Worm (Caenorhabditis elegans) whole organism, late embryonic: ENCODE measurements around the gene R07E5.4.

ENCODE experiments used
- C38D4.7 ChIP-seq: fragments of 200-800 bp; sonication (Bioruptor generic); optimal IDR thresholded peaks from 2 replicates; lab custom pipeline; 2018; ENCODE audit warnings: mild to moderate bottlenecking, missing genetic modification characterization, moderate library complexity, missing compliant biosample characterization
- K02D7.2 ChIP-seq: sonication (generic microtip); optimal IDR thresholded peaks from 2 replicates; lab custom pipeline; 2017; ENCODE audit warnings: mild to moderate bottlenecking, missing genetic modification characterization, missing compliant biosample characterization
- K09A11.1 ChIP-seq: sonication (generic microtip); optimal IDR thresholded peaks from 2 replicates; lab custom pipeline; 2017; ENCODE audit warnings: antibody characterized with exemption, mild to moderate bottlenecking, missing genetic modification characterization, missing compliant biosample characterization; ENCODE audit not compliant: insufficient read depth
- T23F11.4 ChIP-seq: fragments of 200-800 bp; sonication (Bioruptor generic); optimal IDR thresholded peaks from 2 replicates; lab custom pipeline; 2018; ENCODE audit warnings: mild to moderate bottlenecking, missing genetic modification characterization, missing compliant biosample characterization
- Y22D7AL.16 ChIP-seq: sonication (generic microtip); optimal IDR thresholded peaks from 2 replicates; lab custom pipeline; 2016; ENCODE audit warnings: missing genetic modification characterization, missing compliant biosample characterization
- ceh-14 ChIP-seq: sonication (generic microtip); optimal IDR thresholded peaks from 2 replicates; lab custom pipeline; 2016; ENCODE audit warnings: missing genotype, missing genetic modification characterization, missing compliant biosample characterization
- ceh-19 ChIP-seq: fragments of 200-800 bp; sonication (Bioruptor generic); optimal IDR thresholded peaks from 2 replicates; lab custom pipeline; 2018; ENCODE audit warnings: mild to moderate bottlenecking, missing genetic modification characterization, missing compliant biosample characterization
- ceh-22 ChIP-seq: sonication (generic microtip); optimal IDR thresholded peaks from 2 replicates; lab custom pipeline; 2017; ENCODE audit warnings: missing biosample characterization, missing genetic modification characterization
- ceh-48 ChIP-seq: sonication (generic microtip); optimal IDR thresholded peaks from 2 replicates; lab custom pipeline; 2016; ENCODE audit warnings: missing genetic modification characterization, inconsistent platforms, missing compliant biosample characterization
- dmd-4 ChIP-seq: sonication (generic microtip); optimal IDR thresholded peaks from 2 replicates; lab custom pipeline; 2016; ENCODE audit warnings: borderline replicate concordance, missing genetic modification characterization, missing compliant biosample characterization
- dve-1 ChIP-seq: sonication (generic microtip); optimal IDR thresholded peaks from 2 replicates; lab custom pipeline; 2017; ENCODE audit warnings: antibody characterized with exemption, mild to moderate bottlenecking, missing genetic modification characterization, missing compliant biosample characterization
- elt-2 ChIP-seq: sonication (generic microtip); optimal IDR thresholded peaks from 2 replicates; lab custom pipeline; 2016; ENCODE audit warnings: missing genetic modification reagents, missing genetic modification characterization, missing compliant biosample characterization
- ets-4 ChIP-seq: sonication (generic microtip); optimal IDR thresholded peaks from 2 replicates; lab custom pipeline; 2016; ENCODE audit warnings: missing genetic modification characterization, missing compliant biosample characterization
- eyg-1 ChIP-seq: sonication (generic microtip); optimal IDR thresholded peaks from 2 replicates; lab custom pipeline; 2016; ENCODE audit warnings: missing genotype, missing genetic modification characterization, missing compliant biosample characterization
- fax-1 ChIP-seq: sonication (generic microtip); optimal IDR thresholded peaks from 2 replicates; lab custom pipeline; 2016; ENCODE audit warnings: missing genotype, missing genetic modification characterization, missing compliant biosample characterization
- hlh-13 ChIP-seq: fragments of 200-800 bp; sonication (Bioruptor generic); optimal IDR thresholded peaks from 2 replicates; lab custom pipeline; 2018; ENCODE audit warnings: mild to moderate bottlenecking, missing genetic modification characterization, missing compliant biosample characterization
- hlh-30 ChIP-seq: sonication (generic microtip); optimal IDR thresholded peaks from 2 replicates; lab custom pipeline; 2017; ENCODE audit warnings: antibody characterized with exemption, missing genetic modification characterization, missing compliant biosample characterization; ENCODE audit not compliant: insufficient read depth
- hlh-6 ChIP-seq: sonication (generic microtip); optimal IDR thresholded peaks from 2 replicates; lab custom pipeline; 2016; ENCODE audit warnings: missing genotype, missing genetic modification characterization, missing compliant biosample characterization
- lim-6 ChIP-seq: sonication (generic microtip); optimal IDR thresholded peaks from 2 replicates; lab custom pipeline; 2016; ENCODE audit warnings: missing genetic modification characterization, missing compliant biosample characterization
- lin-11 ChIP-seq: fragments of 200-800 bp; sonication (Bioruptor generic); optimal IDR thresholded peaks from 2 replicates; lab custom pipeline; 2018; ENCODE audit warnings: mild to moderate bottlenecking, missing genetic modification characterization, missing compliant biosample characterization
- mec-3 ChIP-seq: sonication (generic microtip); optimal IDR thresholded peaks from 2 replicates; lab custom pipeline; 2016; ENCODE audit warnings: borderline replicate concordance, missing genetic modification characterization, missing compliant biosample characterization
- nfya-1 ChIP-seq: sonication (generic microtip); optimal IDR thresholded peaks from 2 replicates; lab custom pipeline; 2017; ENCODE audit warnings: missing genetic modification characterization, mild to moderate bottlenecking, missing compliant biosample characterization, antibody characterized with exemption, moderate library complexity
- nhr-11 ChIP-seq: fragments of 150-350 bp; optimal IDR thresholded peaks from 2 replicates; lab custom pipeline; 2014; ENCODE audit warnings: missing biosample characterization, missing genetic modification characterization
- nhr-232 ChIP-seq: sonication (generic microtip); optimal IDR thresholded peaks from 2 replicates; lab custom pipeline; 2016; ENCODE audit warnings: missing genetic modification characterization, missing compliant biosample characterization
- npax-4 ChIP-seq: sonication (generic microtip); optimal IDR thresholded peaks from 2 replicates; lab custom pipeline; 2016; ENCODE audit warnings: missing genetic modification characterization, missing compliant biosample characterization
- odd-2 ChIP-seq: sonication (generic microtip); optimal IDR thresholded peaks from 2 replicates; lab custom pipeline; 2017; ENCODE audit warnings: antibody characterized with exemption, mild to moderate bottlenecking, missing genetic modification characterization, missing compliant biosample characterization
- pag-3 ChIP-seq: sonication (generic microtip); optimal IDR thresholded peaks from 2 replicates; lab custom pipeline; 2016; ENCODE audit warnings: missing compliant biosample characterization, missing genetic modification characterization, borderline replicate concordance
- pax-1 ChIP-seq: fragments of 150-350 bp; optimal IDR thresholded peaks from 2 replicates; lab custom pipeline; 2014; ENCODE audit warnings: missing biosample characterization, missing genetic modification characterization
- pha-2 ChIP-seq: sonication (generic microtip); optimal IDR thresholded peaks from 2 replicates; lab custom pipeline; 2017; ENCODE audit warnings: mild to moderate bottlenecking, missing genetic modification characterization, missing compliant biosample characterization
- pha-4 ChIP-seq: fragments of 150-350 bp; optimal IDR thresholded peaks from 2 replicates; lab custom pipeline; 2018; ENCODE audit warnings: missing biosample characterization, missing genetic modification reagents, missing genetic modification characterization
- ref-2 ChIP-seq: sonication (generic microtip); optimal IDR thresholded peaks from 2 replicates; lab custom pipeline; 2016; ENCODE audit warnings: missing genetic modification characterization, missing compliant biosample characterization
- rnt-1 ChIP-seq: sonication (generic microtip); optimal IDR thresholded peaks from 2 replicates; lab custom pipeline; 2016; ENCODE audit warnings: missing genetic modification characterization, missing compliant biosample characterization
- sox-4 ChIP-seq: sonication (generic microtip); optimal IDR thresholded peaks from 2 replicates; lab custom pipeline; 2017; ENCODE audit warnings: mild to moderate bottlenecking, missing genetic modification characterization, inconsistent platforms, missing compliant biosample characterization
- tbx-7 ChIP-seq: sonication (generic microtip); optimal IDR thresholded peaks from 2 replicates; lab custom pipeline; 2016; ENCODE audit warnings: missing genotype, missing genetic modification characterization, missing compliant biosample characterization
- unc-3 ChIP-seq, 2 experiments: fragments of 200-800 bp in 1 of 2; sonication (Bioruptor generic) in 1 of 2; sonication (generic microtip) in 1 of 2; conservative IDR thresholded peaks in 1 of 2; optimal IDR thresholded peaks in 1 of 2; 2 replicates each; pipeline versions ENCODE4 v1.3.6 to Lab custom; 2016 to 2022; ENCODE audit warnings: missing compliant biosample characterization in 2 of 2, missing genetic modification characterization in 2 of 2, missing genetic modification reagents in 1 of 2
- unc-86 ChIP-seq: sonication (generic microtip); optimal IDR thresholded peaks from 2 replicates; lab custom pipeline; 2016; ENCODE audit warnings: missing genetic modification characterization, missing compliant biosample characterization
- zip-5 ChIP-seq: sonication (generic microtip); optimal IDR thresholded peaks from 2 replicates; lab custom pipeline; 2016; ENCODE audit warnings: missing genetic modification characterization, missing compliant biosample characterization

The R07E5.4 gene

ce11 chrIII:4382118-4382517 lies 12.5 kb upstream of the R07E5.4 start:
- TF ChIP-seq hlh-30 (tag; lab: Kevin White, UChicago) (no peak), nfya-1 (peak; percentile 76)

- TF ChIP-seq pag-3 (tag; lab: Kevin White, UChicago) (no peak), ceh-14 (no peak), ref-2 (tag; lab: Kevin White, UChicago) (no peak), ceh-22 (tag; lab: Kevin White, UChicago) (no peak), unc-86 (tag; lab: Kevin White, UChicago) (no peak), lin-11 (tag; lab: Kevin White, UChicago) (no peak), nhr-11 (tag; lab: Kevin White, UChicago) (no peak), nhr-232 (tag; lab: Kevin White, UChicago) (no peak), zip-5 (tag; lab: Kevin White, UChicago) (no peak), unc-3 (GFP tag; conservative IDR thresholded peaks at IDR 0.05; lab: Robert Waterston, UW) (no peak), unc-3 (tag; optimal IDR thresholded peaks at IDR 0.05; lab: Kevin White, UChicago) (no peak)
These were observed 10.1 kb upstream of the R07E5.4 start, which contains the start of gene pals-28 for ce11 chrIII:4384487-4384886. Gene pals-28 (plus strand): TSS chrIII:4384787.

- no peak for TF ChIP-seq elt-2
- no peak for TF ChIP-seq pha-2
- no peak for TF ChIP-seq hlh-6 (tag; lab: Kevin White, UChicago)
- TF ChIP-seq ets-4 (tag; lab: Kevin White, UChicago): no peak
- TF ChIP-seq ceh-48 (tag; lab: Kevin White, UChicago): no peak
- no peak for TF ChIP-seq T23F11.4 (GFP tag; lab: Kevin White, UChicago)
- no peak for TF ChIP-seq mec-3 (tag; lab: Kevin White, UChicago)
- no peak for TF ChIP-seq dve-1 (tag; lab: Kevin White, UChicago)
- TF ChIP-seq K09A11.1 (tag; lab: Kevin White, UChicago): no peak
- TF ChIP-seq K02D7.2 (tag; lab: Kevin White, UChicago): no peak
- TF ChIP-seq ceh-22 (tag; lab: Kevin White, UChicago): no peak
- no peak for TF ChIP-seq lim-6 (tag; lab: Kevin White, UChicago)
- no peak for TF ChIP-seq lin-11 (tag; lab: Kevin White, UChicago)
- no peak for TF ChIP-seq eyg-1
- TF ChIP-seq, all 69 proteins: peak for 0
These were observed 4.2 kb upstream of the R07E5.4 start for ce11 chrIII:4390421-4390820.

DNA sequence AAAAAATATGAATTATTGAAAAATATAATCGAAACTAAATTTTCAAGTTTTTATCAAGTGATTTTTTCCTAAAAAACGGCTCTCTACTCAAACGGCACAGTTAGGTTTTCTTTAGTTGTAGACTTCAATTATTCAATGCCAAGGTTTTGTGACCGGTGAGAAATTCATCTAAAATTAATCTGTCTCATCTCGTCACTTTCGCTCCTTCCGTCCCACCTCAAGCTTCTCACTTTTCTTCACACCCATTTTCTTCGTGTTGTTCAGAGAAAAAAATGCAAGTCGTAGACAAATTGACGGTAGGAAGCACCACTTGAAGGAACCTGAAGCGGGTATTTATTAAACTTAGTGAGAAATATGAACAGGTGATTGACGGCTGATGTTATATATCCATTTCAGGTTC lies 3.3 kb upstream of the R07E5.4 start:
- TF ChIP-seq Y22D7AL.16 (no peak), hlh-6 (tag; lab: Kevin White, UChicago) (no peak), unc-86 (tag; lab: Kevin White, UChicago) (no peak), npax-4 (tag; lab: Kevin White, UChicago) (no peak), ceh-19 (GFP tag; lab: Kevin White, UChicago) (no peak), lim-6 (tag; lab: Kevin White, UChicago) (no peak), rnt-1 (tag; lab: Kevin White, UChicago) (no peak), ceh-48 (tag; lab: Kevin White, UChicago) (no peak), pax-1 (tag; lab: Kevin White, UChicago) (no peak), dmd-4 (tag; lab: Kevin White, UChicago) (no peak), ceh-14 (no peak)

- TF ChIP-seq hlh-13 (GFP tag; lab: Kevin White, UChicago) (no peak), fax-1 (tag; lab: Kevin White, UChicago) (no peak), unc-3 (GFP tag; conservative IDR thresholded peaks at IDR 0.05; lab: Robert Waterston, UW) (no peak), unc-3 (tag; optimal IDR thresholded peaks at IDR 0.05; lab: Kevin White, UChicago) (no peak), tbx-7 (no peak), odd-2 (no peak), nhr-232 (tag; lab: Kevin White, UChicago) (no peak), T23F11.4 (GFP tag; lab: Kevin White, UChicago) (no peak), Y22D7AL.16 (no peak), dmd-4 (tag; lab: Kevin White, UChicago) (no peak), unc-86 (tag; lab: Kevin White, UChicago) (no peak), pha-4 (tag; lab: Kevin White, UChicago) (no peak), C38D4.7 (GFP tag; lab: Kevin White, UChicago) (no peak), ref-2 (tag; lab: Kevin White, UChicago) (no peak), sox-4 (no peak)
These were observed 2.7 kb upstream of the R07E5.4 start for ce11 chrIII:4391938-4392337.
